Worm (Caenorhabditis elegans) whole organism, L1 larva: ENCODE measurements around the gene F43C11.8.
A peak's percentile ranks its signal among the peaks of the same experiment; 100 is the strongest.

Experiments used
- ceh-63 ChIP-seq: fragments of 200-800 bp; sonication (Bioruptor generic); optimal IDR thresholded peaks from 2 replicates; lab custom pipeline; 2018; ENCODE audit warnings: mild to moderate bottlenecking, missing genetic modification characterization, missing compliant biosample characterization
- ceh-82 ChIP-seq, 3 experiments: fragments of 150-350 bp in 1 of 3; sonication (generic microtip) in 2 of 3; optimal IDR thresholded peaks; 2 replicates each; lab custom pipeline; 2014 to 2017; ENCODE audit warnings: missing biosample characterization in 3 of 3, missing genetic modification characterization in 3 of 3
- ceh-88 ChIP-seq: fragments of 200-800 bp; sonication (Bioruptor generic); IDR thresholded peaks from 2 replicates; pipeline ENCODE4 v1.3.6; 2022; ENCODE audit warnings: missing genetic modification characterization, missing compliant biosample characterization
- ces-1 ChIP-seq: fragments of 150-350 bp; optimal IDR thresholded peaks from 2 replicates; lab custom pipeline; 2014; ENCODE audit warnings: missing biosample characterization, missing genetic modification reagents, missing genetic modification characterization
- dpl-1 ChIP-seq, 3 experiments: fragments of 150-350 bp in 2 of 3; sonication (generic microtip) in 1 of 3; optimal IDR thresholded peaks; 2 replicates each; lab custom pipeline; 2014 to 2017; ENCODE audit warnings: missing biosample characterization in 3 of 3, missing genetic modification characterization in 3 of 3, missing genetic modification reagents in 3 of 3
- efl-1 ChIP-seq, 4 experiments: fragments of 150-350 bp; optimal IDR thresholded peaks in 3 of 4; peaks in 1 of 4; 1 replicate in 1 of 4; 2 replicates in 3 of 4; lab custom pipeline; 2014; ENCODE audit warnings: missing biosample characterization in 2 of 4, missing genetic modification characterization in 2 of 4, missing genetic modification reagents in 2 of 4
- elt-2 ChIP-seq: sonication (generic microtip); optimal IDR thresholded peaks from 2 replicates; lab custom pipeline; 2016; ENCODE audit warnings: missing genetic modification characterization, mild to moderate bottlenecking, inconsistent platforms, missing compliant biosample characterization, missing genetic modification reagents
- elt-3 ChIP-seq, 6 experiments: fragments of 150-350 bp in 1 of 6; sonication (generic microtip); optimal IDR thresholded peaks; 2 replicates each; lab custom pipeline; 2017 to 2018; ENCODE audit warnings: missing biosample characterization in 6 of 6, missing genetic modification characterization in 6 of 6, inconsistent platforms in 1 of 6
- ets-5 ChIP-seq: fragments of 200-800 bp; sonication (Bioruptor generic); IDR thresholded peaks from 2 replicates; pipeline ENCODE4 v1.3.6; 2022; ENCODE audit warnings: missing genetic modification characterization, missing compliant biosample characterization
- fkh-10 ChIP-seq: sonication (generic microtip); optimal IDR thresholded peaks from 2 replicates; lab custom pipeline; 2017; ENCODE audit warnings: missing biosample characterization, missing genetic modification reagents, missing genetic modification characterization
- fkh-4 ChIP-seq: sonication (generic microtip); optimal IDR thresholded peaks from 2 replicates; lab custom pipeline; 2016; ENCODE audit warnings: missing compliant biosample characterization, missing genetic modification characterization, borderline replicate concordance
- grh-1 ChIP-seq: fragments of 200-800 bp; sonication (Bioruptor generic); IDR thresholded peaks from 2 replicates; pipeline ENCODE4 v1.3.6; 2022; ENCODE audit warnings: missing genetic modification reagents, missing genetic modification characterization, missing compliant biosample characterization
- hlh-17 ChIP-seq: fragments of 200-800 bp; sonication (Bioruptor generic); optimal IDR thresholded peaks from 2 replicates; lab custom pipeline; 2018; ENCODE audit warnings: missing genetic modification characterization, mild to moderate bottlenecking, missing compliant biosample characterization, moderate library complexity, borderline replicate concordance
- isw-1 ChIP-seq: fragments of 200-800 bp; sonication (Bioruptor generic); IDR thresholded peaks from 2 replicates; pipeline ENCODE4 v1.3.6; 2022; ENCODE audit warnings: missing genetic modification characterization, missing compliant biosample characterization
- jun-1 ChIP-seq: fragments of 150-350 bp; optimal IDR thresholded peaks from 2 replicates; lab custom pipeline; 2014; ENCODE audit warnings: missing biosample characterization, missing genetic modification reagents, missing genetic modification characterization
- lin-15B ChIP-seq: fragments of 150-350 bp; sonication (generic microtip); optimal IDR thresholded peaks from 3 replicates; lab custom pipeline; 2014; ENCODE audit warnings: missing biosample characterization, missing genetic modification characterization
- mdl-1 ChIP-seq, 2 experiments: fragments of 150-350 bp; optimal IDR thresholded peaks; 2 replicates each; lab custom pipeline; 2014 to 2017; ENCODE audit warnings: missing biosample characterization in 2 of 2, missing genetic modification characterization in 2 of 2, inconsistent platforms in 1 of 2
- mef-2 ChIP-seq: fragments of 150-350 bp; optimal IDR thresholded peaks from 2 replicates; lab custom pipeline; 2014; ENCODE audit warnings: missing biosample characterization, missing genetic modification characterization
- nhr-71 ChIP-seq: sonication (generic microtip); optimal IDR thresholded peaks from 2 replicates; lab custom pipeline; 2016; ENCODE audit warnings: mild to moderate bottlenecking, missing genetic modification characterization, moderate library complexity, missing compliant biosample characterization
- nhr-77 ChIP-seq: fragments of 150-350 bp; optimal IDR thresholded peaks from 2 replicates; lab custom pipeline; 2014; ENCODE audit warnings: missing biosample characterization, missing genetic modification characterization
- nhr-85 ChIP-seq: sonication (generic microtip); peaks from one replicate; lab custom pipeline; 2016; ENCODE audit warnings: missing genetic modification characterization, inconsistent platforms, missing compliant biosample characterization
- nhr-90 ChIP-seq: sonication (generic microtip); optimal IDR thresholded peaks from 2 replicates; lab custom pipeline; 2016; ENCODE audit warnings: mild to moderate bottlenecking, missing genetic modification characterization, missing compliant biosample characterization; ENCODE audit not compliant: poor library complexity
- pqm-1 ChIP-seq: sonication (generic microtip); optimal IDR thresholded peaks from 3 replicates; lab custom pipeline; 2017; ENCODE audit warnings: missing biosample characterization, missing genetic modification characterization
- tlp-1 ChIP-seq: fragments of 150-350 bp; optimal IDR thresholded peaks from 2 replicates; lab custom pipeline; 2014; ENCODE audit warnings: missing biosample characterization, missing genetic modification characterization
- unc-62 ChIP-seq: fragments of 150-350 bp; optimal IDR thresholded peaks from 2 replicates; lab custom pipeline; 2014; ENCODE audit warnings: missing biosample characterization, missing genetic modification reagents, missing genetic modification characterization
- unc-86 ChIP-seq: sonication (generic microtip); optimal IDR thresholded peaks from 2 replicates; lab custom pipeline; 2016; ENCODE audit warnings: missing genetic modification characterization, missing compliant biosample characterization
- unc-98 ChIP-seq: fragments of 200-800 bp; sonication (Bioruptor generic); IDR thresholded peaks from 2 replicates; pipeline ENCODE4 v1.3.6; 2022; ENCODE audit warnings: missing genetic modification characterization, missing compliant biosample characterization
- xbp-1 ChIP-seq: sonication (generic microtip); optimal IDR thresholded peaks from 2 replicates; lab custom pipeline; 2016; ENCODE audit warnings: missing genetic modification characterization, missing compliant biosample characterization

Gene F43C11.8

DNA sequence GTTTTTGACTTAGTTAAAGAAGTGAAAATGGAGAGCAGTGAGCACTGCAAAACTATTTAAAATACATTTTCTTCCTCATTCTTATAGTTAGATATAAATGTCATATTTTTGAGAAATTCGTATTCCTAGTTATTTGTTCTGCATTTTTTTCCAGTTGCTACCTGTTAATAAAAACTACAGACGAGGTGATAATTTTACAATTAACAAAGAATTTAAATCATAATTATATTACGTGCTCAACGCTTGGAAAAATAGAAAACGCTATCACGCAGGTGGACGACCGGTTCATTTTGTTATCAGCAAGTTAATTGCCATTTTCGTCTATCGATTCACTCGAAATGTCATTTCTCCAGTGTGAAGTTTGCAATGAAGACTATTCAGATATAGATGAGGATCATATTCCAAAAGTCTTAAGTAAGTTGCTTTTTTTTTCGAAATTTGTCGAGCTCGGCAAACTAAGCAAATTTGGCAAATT lies 14.4 kb upstream of the F43C11.8 start, which contains the start of the genes ZK1240.5 and ZK1240.9:
Gene ZK1240.5, minus strand, starts transcription at position 51 of the 475 bp plus-strand sequence.
Gene ZK1240.9, plus strand, starts transcription at position 307 of the 475 bp plus-strand sequence.
- TF ChIP-seq nhr-77 (tag; lab: Kevin White, UChicago): no peak
- TF ChIP-seq tlp-1 (tag; lab: Kevin White, UChicago): no peak
- no peak for TF ChIP-seq elt-3 (tag; optimal IDR thresholded peaks at IDR 0.05; lab: Kevin White, UChicago)
- no peak for TF ChIP-seq efl-1 (optimal IDR thresholded peaks at IDR 0.05; lab: Kevin White, UChicago)
- TF ChIP-seq efl-1 (GFP tag; optimal IDR thresholded peaks at IDR 0.05 in 1 of 2; lab: Kevin White, UChicago): peak in 1 of 2 experiments; percentile 79
- TF ChIP-seq fkh-4: no peak
- peak; percentile 35 for TF ChIP-seq elt-2
- TF ChIP-seq ceh-82 (tag; optimal IDR thresholded peaks at IDR 0.05; lab: Kevin White, UChicago): no peak
- TF ChIP-seq nhr-85: no peak
- TF ChIP-seq mef-2 (tag; lab: Kevin White, UChicago): no peak
- TF ChIP-seq mdl-1 (tag; optimal IDR thresholded peaks at IDR 0.05; lab: Kevin White, UChicago): no peak
- TF ChIP-seq, all 84 proteins: peak for 2

ce11 chrII:2320097-2320496 lies 12.2 kb upstream of the F43C11.8 start, which contains the start of gene ZK1240.3:
Gene ZK1240.3 (plus strand): TSS chrII:2320334.
- no peak for TF ChIP-seq dpl-1 (GFP tag; optimal IDR thresholded peaks at IDR 0.05; lab: Kevin White, UChicago)
- TF ChIP-seq lin-15B (tag; lab: Kevin White, UChicago): no peak
- peak; percentile 30 for TF ChIP-seq elt-2
- TF ChIP-seq ets-5 (GFP tag; lab: Robert Waterston, UW): no peak
- TF ChIP-seq unc-98 (GFP tag; lab: Robert Waterston, UW): no peak
- TF ChIP-seq grh-1 (GFP tag; lab: Robert Waterston, UW): no peak
- TF ChIP-seq, all 84 proteins: peak for 1

DNA sequence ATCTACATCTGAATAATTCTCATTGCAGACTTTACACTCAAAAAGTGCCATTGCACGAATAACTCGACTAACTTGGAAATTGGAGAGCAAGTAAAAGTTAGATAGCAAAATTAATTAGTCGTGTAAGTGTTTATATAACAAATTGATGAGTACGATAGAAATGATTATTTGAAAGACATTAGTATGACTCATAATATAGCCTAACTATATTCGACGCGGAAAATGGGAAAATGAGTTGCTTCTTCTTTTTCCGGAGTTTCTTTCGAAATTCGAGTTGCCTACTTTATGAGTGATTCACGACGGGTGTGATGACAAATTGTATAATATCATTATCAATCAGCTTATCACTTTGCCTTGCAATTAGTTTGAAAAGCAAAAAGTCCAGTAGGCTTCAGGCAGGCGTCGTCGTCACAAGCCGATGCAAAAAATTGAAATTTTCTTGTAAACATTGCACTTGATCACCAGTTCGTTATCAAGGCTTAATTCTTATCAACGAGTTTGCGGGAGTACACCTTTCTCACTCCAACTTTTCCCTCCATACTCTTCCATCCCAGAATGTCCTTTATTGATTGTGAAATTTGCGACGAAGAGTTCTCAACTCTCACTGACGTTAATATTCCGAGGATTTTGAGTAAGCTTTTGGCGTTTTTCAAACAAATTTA lies 9.3 kb upstream of the F43C11.8 start, which contains the start of the genes ZK1240.6 and ZK1240.2:
Gene ZK1240.6, minus strand, starts transcription at position 51 of the 662 bp plus-strand sequence.
Gene ZK1240.2, plus strand, starts transcription at position 520 of the 662 bp plus-strand sequence.
- TF ChIP-seq pqm-1 (tag; lab: Kevin White, UChicago) (peak; percentile 49), ceh-63 (GFP tag; lab: Kevin White, UChicago) (no peak), elt-2 (peak; percentile 74)

DNA sequence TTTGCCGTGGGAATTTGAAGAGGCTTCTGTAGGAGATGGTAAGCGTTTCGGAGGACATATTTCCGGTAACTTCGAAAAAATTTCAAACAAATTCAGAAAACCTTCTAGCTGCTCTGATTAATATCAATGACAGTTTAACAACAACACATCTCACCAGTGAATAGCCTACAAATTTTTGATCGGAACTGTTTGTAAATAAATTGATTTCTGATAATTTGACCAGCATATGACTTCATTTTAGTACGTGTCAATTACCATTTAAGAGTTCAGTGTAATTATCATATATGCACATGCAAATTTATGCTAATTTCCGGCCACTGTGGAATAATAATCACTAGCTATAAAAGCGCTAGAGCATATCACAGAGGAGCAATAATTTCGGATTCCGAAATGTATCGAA lies 7.4 kb upstream of the F43C11.8 start, which contains the start of gene ZK1240.11:
Gene ZK1240.11, plus strand, starts transcription at position 301 of the 400 bp plus-strand sequence.
- TF ChIP-seq hlh-17: no peak
- no peak for TF ChIP-seq efl-1 (optimal IDR thresholded peaks at IDR 0.05; lab: Kevin White, UChicago)
- peak in 1 of 2 experiments; percentile 25 for TF ChIP-seq efl-1 (GFP tag; optimal IDR thresholded peaks at IDR 0.05 in 1 of 2; lab: Kevin White, UChicago)
- no peak for TF ChIP-seq unc-86
- no peak for TF ChIP-seq jun-1 (tag; lab: Kevin White, UChicago)
- no peak for TF ChIP-seq ces-1 (GFP tag; lab: Kevin White, UChicago)

ce11 chrII:2328963-2329442 lies 3.3 kb upstream of the F43C11.8 start, which contains the start of the genes ZK1240.8 and ZK1240.1:
Gene ZK1240.8 (minus strand): TSS chrII:2329063.
Gene ZK1240.1 (plus strand): TSS chrII:2329392.
- TF ChIP-seq elt-2 (peak; percentile 5), xbp-1 (no peak)

DNA sequence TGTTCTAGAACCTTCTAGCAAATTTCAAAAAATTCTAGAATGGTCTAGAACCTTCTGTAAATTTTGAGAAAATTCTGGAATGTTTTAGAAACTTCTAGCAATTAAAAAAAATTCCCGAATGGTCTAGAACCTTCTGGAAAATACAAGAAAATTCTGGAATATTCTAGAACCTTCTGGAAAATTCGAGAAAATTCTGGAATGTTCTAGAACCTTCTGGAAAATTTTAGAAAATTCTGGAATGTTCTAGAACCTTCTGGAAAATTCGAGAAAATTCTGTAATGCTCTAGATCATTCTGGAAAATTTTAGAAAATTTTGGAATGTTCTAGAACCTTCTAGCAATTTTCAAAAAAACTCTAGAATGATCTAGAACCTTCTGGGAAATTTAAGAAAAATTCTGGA lies 1.9 kb upstream of the F43C11.8 start:
- TF ChIP-seq isw-1 (GFP tag; lab: Robert Waterston, UW) (no peak), unc-62 (GFP tag; lab: Kevin White, UChicago) (no peak), grh-1 (GFP tag; lab: Robert Waterston, UW) (no peak), nhr-85 (no peak), fkh-10 (GFP tag; lab: Kevin White, UChicago) (no peak), nhr-90 (tag; lab: Kevin White, UChicago) (no peak), hlh-17 (no peak), nhr-71 (no peak), ceh-88 (GFP tag; lab: Robert Waterston, UW) (no peak)
